Fruit fly (Drosophila melanogaster) whole organism, embryonic: Measurements from ENCODE around the gene klu.

Experiments used
- ATbp ChIP-seq: fragments of 200-800 bp; sonication (Bioruptor generic); optimal IDR thresholded peaks from 2 replicates; lab custom pipeline; 2017; ENCODE audit warnings: missing biosample characterization, mild to moderate bottlenecking, missing genetic modification characterization, missing genetic modification reagents
- Ada2b ChIP-seq: fragments of 200-800 bp; sonication (Bioruptor generic); IDR thresholded peaks from 2 replicates; pipeline ENCODE4 v1.3.6; 2022; ENCODE audit warnings: missing biosample characterization, missing genetic modification characterization
- Antp ChIP-seq: fragments of 200-800 bp; sonication (Bioruptor generic); optimal IDR thresholded peaks from 3 replicates; lab custom pipeline; 2016; ENCODE audit warnings: missing biosample characterization, missing genetic modification characterization
- CG10267 ChIP-seq: fragments of 200-800 bp; sonication (Bioruptor generic); optimal IDR thresholded peaks from 2 replicates; lab custom pipeline; 2018; ENCODE audit warnings: missing biosample characterization, mild to moderate bottlenecking, missing genetic modification characterization, moderate library complexity
- CG10959 ChIP-seq: fragments of 200-800 bp; sonication (Bioruptor generic); IDR thresholded peaks from 2 replicates; pipeline ENCODE4 v1.3.6; 2022; ENCODE audit warnings: missing biosample characterization, missing genetic modification characterization
- CG13287 ChIP-seq: fragments of 200-800 bp; sonication (Bioruptor generic); IDR thresholded peaks from 2 replicates; pipeline ENCODE4 v1.3.6; 2022; ENCODE audit warnings: missing biosample characterization, missing genetic modification characterization; ENCODE audit not compliant: partially characterized antibody
- CG14050 ChIP-seq: fragments of 200-800 bp; sonication (Bioruptor generic); IDR thresholded peaks from 3 replicates; pipeline ENCODE4 v1.3.6; 2022; ENCODE audit warnings: missing biosample characterization, missing genetic modification characterization
- CG15601 ChIP-seq: fragments of 200-800 bp; sonication (Bioruptor generic); optimal IDR thresholded peaks from 3 replicates; lab custom pipeline; 2019; ENCODE audit warnings: missing biosample characterization, mild to moderate bottlenecking, missing genetic modification characterization, moderate library complexity
- CG15696 ChIP-seq: fragments of 200-800 bp; sonication (Bioruptor generic); optimal IDR thresholded peaks from 2 replicates; lab custom pipeline; 2019; ENCODE audit warnings: missing biosample characterization, mild to moderate bottlenecking, missing genetic modification characterization, moderate library complexity
- CG18011 ChIP-seq: fragments of 200-800 bp; sonication (Bioruptor generic); optimal IDR thresholded peaks from 2 replicates; lab custom pipeline; 2017; ENCODE audit warnings: missing biosample characterization, missing genetic modification characterization, mild to moderate bottlenecking, moderate library complexity, missing genotype
- CG2889 ChIP-seq: fragments of 200-800 bp; sonication (Bioruptor generic); IDR thresholded peaks from 3 replicates; pipeline ENCODE4 v1.3.6; 2022; ENCODE audit warnings: missing biosample characterization, missing genetic modification characterization
- CG30403 ChIP-seq: fragments of 200-800 bp; sonication (Bioruptor generic); optimal IDR thresholded peaks from 3 replicates; lab custom pipeline; 2016; ENCODE audit warnings: missing biosample characterization, missing genetic modification characterization
- CG3726 ChIP-seq: fragments of 200-800 bp; sonication (Bioruptor generic); IDR thresholded peaks from 3 replicates; pipeline ENCODE4, ENCODE4 v1.3.6; 2022; ENCODE audit warnings: missing biosample characterization, missing genetic modification characterization
- CG4282 ChIP-seq: fragments of 200-800 bp; sonication (Bioruptor generic); optimal IDR thresholded peaks from 2 replicates; lab custom pipeline; 2016; ENCODE audit warnings: missing biosample characterization, missing genetic modification characterization
- CG7839 ChIP-seq: fragments of 200-800 bp; sonication (Bioruptor generic); optimal IDR thresholded peaks from 3 replicates; lab custom pipeline; 2018; ENCODE audit warnings: missing biosample characterization, mild to moderate bottlenecking, missing genetic modification characterization, moderate library complexity
- D19B ChIP-seq: fragments of 200-800 bp; sonication (Bioruptor generic); optimal IDR thresholded peaks from 2 replicates; lab custom pipeline; 2017; ENCODE audit warnings: missing biosample characterization, mild to moderate bottlenecking, missing genetic modification characterization
- Dfd ChIP-seq, 2 experiments: fragments of >200 bp; optimal IDR thresholded peaks; 2 replicates each; lab custom pipeline; 2017; ENCODE audit warnings: missing biosample characterization in 2 of 2, missing genetic modification characterization in 2 of 2
- Drgx ChIP-seq: fragments of 200-800 bp; sonication (Bioruptor generic); IDR thresholded peaks from 2 replicates; pipeline ENCODE4 v1.3.6; 2022; ENCODE audit warnings: missing biosample characterization, missing genetic modification characterization
- Fer1 ChIP-seq: fragments of 200-800 bp; sonication (Bioruptor generic); optimal IDR thresholded peaks from 2 replicates; lab custom pipeline; 2017; ENCODE audit warnings: missing biosample characterization, mild to moderate bottlenecking, missing genetic modification characterization
- HHEX ChIP-seq: fragments of 200-800 bp; sonication (Bioruptor generic); optimal IDR thresholded peaks from 3 replicates; lab custom pipeline; 2017; ENCODE audit warnings: missing biosample characterization, mild to moderate bottlenecking, missing genetic modification characterization, missing genetic modification reagents
- Med ChIP-seq: fragments of 200-800 bp; sonication (Bioruptor generic); peaks from one replicate; lab custom pipeline; 2016; ENCODE audit warnings: missing biosample characterization, missing genetic modification characterization, mild to moderate bottlenecking, inconsistent platforms, moderate library complexity
- Optix ChIP-seq: fragments of 200-800 bp; sonication (Bioruptor generic); IDR thresholded peaks from 3 replicates; pipeline ENCODE4 v1.3.6; 2022; ENCODE audit warnings: missing biosample characterization, missing genetic modification characterization
- Xrp1 ChIP-seq: fragments of 200-800 bp; sonication (Bioruptor generic); IDR thresholded peaks from 2 replicates; pipeline ENCODE4 v1.3.6; 2022; ENCODE audit warnings: missing biosample characterization, missing genetic modification characterization
- ara ChIP-seq: fragments of 200-800 bp; sonication (Bioruptor generic); IDR thresholded peaks from 2 replicates; pipeline ENCODE4 v1.3.6; 2022; ENCODE audit warnings: missing biosample characterization, missing genetic modification characterization
- caup ChIP-seq: fragments of 200-800 bp; sonication (Bioruptor generic); optimal IDR thresholded peaks from 3 replicates; lab custom pipeline; 2017; ENCODE audit warnings: missing biosample characterization, mild to moderate bottlenecking, missing genetic modification characterization, moderate library complexity; ENCODE audit not compliant: severe bottlenecking
- corto ChIP-seq: fragments of 200-800 bp; sonication (Bioruptor generic); optimal IDR thresholded peaks from 2 replicates; lab custom pipeline; 2016; ENCODE audit warnings: missing biosample characterization, mild to moderate bottlenecking, missing genetic modification characterization, moderate library complexity
- dm ChIP-seq: fragments of 200-800 bp; sonication (Bioruptor generic); optimal IDR thresholded peaks from 3 replicates; lab custom pipeline; 2016; ENCODE audit warnings: missing biosample characterization, missing genetic modification characterization
- dysf ChIP-seq: fragments of 200-800 bp; sonication (Bioruptor generic); IDR thresholded peaks from 3 replicates; pipeline ENCODE4 v1.3.6; 2022; ENCODE audit warnings: missing biosample characterization, missing genetic modification characterization
- fu2 ChIP-seq: fragments of 200-800 bp; sonication (Bioruptor generic); optimal IDR thresholded peaks from 2 replicates; lab custom pipeline; 2016; ENCODE audit warnings: missing biosample characterization, missing genetic modification characterization
- gem ChIP-seq: fragments of 200-800 bp; sonication (Bioruptor generic); optimal IDR thresholded peaks from 2 replicates; lab custom pipeline; 2019; ENCODE audit warnings: missing biosample characterization, mild to moderate bottlenecking, missing genetic modification characterization, moderate library complexity
- gro ChIP-seq: fragments of 200-800 bp; sonication (Bioruptor generic); optimal IDR thresholded peaks from 2 replicates; lab custom pipeline; 2016; ENCODE audit warnings: missing biosample characterization, missing genetic modification characterization
- ind ChIP-seq: fragments of 200-800 bp; sonication (Bioruptor generic); optimal IDR thresholded peaks from 3 replicates; lab custom pipeline; 2016; ENCODE audit warnings: missing biosample characterization, missing genetic modification characterization
- lbe ChIP-seq: fragments of 200-800 bp; sonication (Bioruptor generic); optimal IDR thresholded peaks from 2 replicates; lab custom pipeline; 2016; ENCODE audit warnings: missing biosample characterization, mild to moderate bottlenecking, missing genetic modification characterization
- lola ChIP-seq, 3 experiments: fragments of >200 bp in 2 of 3; fragments of 200-800 bp in 1 of 3; sonication (Bioruptor generic) in 1 of 3; optimal IDR thresholded peaks; 2 replicates each; lab custom pipeline; 2017 to 2019; ENCODE audit warnings: missing biosample characterization in 3 of 3, missing genetic modification characterization in 3 of 3, mild to moderate bottlenecking in 1 of 3, moderate library complexity in 1 of 3
- nom ChIP-seq: fragments of 200-800 bp; sonication (Bioruptor generic); optimal IDR thresholded peaks from 2 replicates; lab custom pipeline; 2017; ENCODE audit warnings: missing biosample characterization, missing genetic modification characterization, mild to moderate bottlenecking, moderate library complexity, missing genetic modification reagents
- row ChIP-seq: fragments of 200-800 bp; sonication (Bioruptor generic); IDR thresholded peaks from 3 replicates; pipeline ENCODE4 v1.3.6; 2022; ENCODE audit warnings: missing biosample characterization, missing genetic modification characterization
- sens ChIP-seq: fragments of 200-800 bp; sonication (Bioruptor generic); peaks from one replicate; lab custom pipeline; 2016; ENCODE audit warnings: missing biosample characterization, missing genetic modification characterization
- stwl ChIP-seq: fragments of 200-800 bp; sonication (Bioruptor generic); optimal IDR thresholded peaks from 3 replicates; lab custom pipeline; 2018; ENCODE audit warnings: missing biosample characterization, mild to moderate bottlenecking, missing genetic modification characterization, moderate library complexity
- tup ChIP-seq: fragments of 200-800 bp; sonication (Bioruptor generic); optimal IDR thresholded peaks from 2 replicates; lab custom pipeline; 2016; ENCODE audit warnings: missing biosample characterization, mild to moderate bottlenecking, missing genetic modification characterization, moderate library complexity
- vfl ChIP-seq: fragments of 200-800 bp; sonication (Bioruptor generic); optimal IDR thresholded peaks from 2 replicates; lab custom pipeline; 2016; ENCODE audit warnings: missing biosample characterization, missing genetic modification characterization
- wor ChIP-seq: fragments of 200-800 bp; sonication (Bioruptor generic); IDR thresholded peaks from 2 replicates; pipeline ENCODE4 v1.3.6; 2022; ENCODE audit warnings: missing biosample characterization, missing genetic modification characterization
- yki ChIP-seq: fragments of >200 bp; optimal IDR thresholded peaks from 3 replicates; lab custom pipeline; 2018
- zf30C ChIP-seq: fragments of 200-800 bp; sonication (Bioruptor generic); optimal IDR thresholded peaks from 3 replicates; lab custom pipeline; 2018; ENCODE audit warnings: missing biosample characterization, mild to moderate bottlenecking, missing genetic modification characterization

klu gene

dm6 chr3L:10946717-10947280, 62.2 kb downstream of the klu start:
- no peak for TF ChIP-seq CG15601
- TF ChIP-seq CG3726 (GFP tag; lab: Robert Waterston, UW), result no peak
- peak; percentile 20 for TF ChIP-seq Med (GFP tag; lab: Kevin White, UChicago)
- peak; percentile 11; the same call in 1 of the 2 replicates for TF ChIP-seq Drgx (GFP tag; lab: Robert Waterston, UW)
- no peak for TF ChIP-seq dysf
- TF ChIP-seq CG13287 (GFP tag; lab: Robert Waterston, UW), result no peak
- no peak for TF ChIP-seq wor
- TF ChIP-seq gem (tag; lab: Kevin White, UChicago), result peak; percentile 3
- TF ChIP-seq CG18011 (GFP tag; lab: Kevin White, UChicago), result no peak
- no peak for TF ChIP-seq ara

DNA sequence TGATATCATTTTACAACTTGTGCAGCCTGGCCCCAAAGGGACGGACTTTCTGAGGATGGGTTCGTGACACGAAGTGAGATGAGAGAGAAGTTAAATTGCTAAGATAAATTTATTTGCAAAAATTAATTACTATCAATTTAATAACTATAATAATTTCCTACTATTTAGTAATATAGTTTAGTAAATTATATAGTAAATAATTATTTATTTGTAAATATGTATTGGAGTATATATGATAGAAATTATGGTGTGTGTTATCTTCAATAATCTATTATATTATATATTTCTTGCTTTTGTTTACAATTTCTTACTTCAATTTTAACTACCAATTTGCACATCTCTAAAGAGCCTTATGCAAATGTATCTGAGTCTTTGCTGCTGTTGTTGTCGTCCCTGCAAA, 66.4 kb downstream of the klu start:
- TF ChIP-seq caup (GFP tag; lab: Kevin White, UChicago) (no peak), CG7839 (no peak), Optix (GFP tag; lab: Robert Waterston, UW) (no peak), fu2 (no peak)

DNA sequence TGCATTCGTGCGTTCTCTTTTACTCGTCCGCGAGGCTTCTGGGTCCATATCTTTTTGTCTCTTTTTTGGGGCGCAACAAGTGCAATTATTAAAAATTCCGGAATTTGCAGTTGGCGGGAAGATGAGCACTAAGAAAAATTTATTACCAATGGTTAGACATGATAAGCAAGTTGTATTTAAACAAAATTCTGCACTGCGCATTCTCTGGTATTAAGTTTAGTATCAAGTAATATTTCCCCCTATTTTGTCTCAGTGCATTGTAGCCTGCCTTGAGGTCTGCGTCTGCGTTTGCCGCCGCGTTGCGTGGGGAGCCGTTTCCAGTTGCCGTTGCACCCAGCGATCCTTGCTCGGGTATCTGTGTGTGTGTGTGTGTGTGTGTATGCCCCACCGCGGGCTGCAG, 68.7 kb downstream of the klu start:
- TF ChIP-seq sens (GFP tag; lab: Kevin White, UChicago) (peak; percentile 36), nom (GFP tag; lab: Kevin White, UChicago) (peak; percentile 77), Drgx (GFP tag; lab: Robert Waterston, UW) (0 out of 2 replicates have a peak, but pooled peaks have one; percentile 18), CG2889 (no peak), lbe (GFP tag; lab: Kevin White, UChicago) (peak; percentile 42), stwl (no peak), ATbp (no peak), Dfd (GFP tag; optimal IDR thresholded peaks at IDR 0.05; lab: Kevin White, UChicago) (peak in 1 of 2 experiments; percentile 60), corto (GFP tag; lab: Kevin White, UChicago) (peak; percentile 30)

dm6 chr3L:10938108-10938507, 70.9 kb downstream of the klu start:
- TF ChIP-seq Drgx (GFP tag; lab: Robert Waterston, UW) (peak; percentile 42; the same call in 1 of the 2 replicates), CG14050 (no peak)

dm6 chr3L:10934983-10935539, 73.9 kb downstream of the klu start:
- TF ChIP-seq row (GFP tag; lab: Robert Waterston, UW) (peak; percentile 27; the same call in 1 of the 3 replicates), D19B (peak; percentile 22), CG10959 (no peak), CG10267 (no peak), nom (GFP tag; lab: Kevin White, UChicago) (peak; percentile 34), Xrp1 (0 out of 2 replicates have a peak, but pooled peaks have one; percentile 14)
- TF ChIP-seq, all 482 proteins: peak for 4

DNA sequence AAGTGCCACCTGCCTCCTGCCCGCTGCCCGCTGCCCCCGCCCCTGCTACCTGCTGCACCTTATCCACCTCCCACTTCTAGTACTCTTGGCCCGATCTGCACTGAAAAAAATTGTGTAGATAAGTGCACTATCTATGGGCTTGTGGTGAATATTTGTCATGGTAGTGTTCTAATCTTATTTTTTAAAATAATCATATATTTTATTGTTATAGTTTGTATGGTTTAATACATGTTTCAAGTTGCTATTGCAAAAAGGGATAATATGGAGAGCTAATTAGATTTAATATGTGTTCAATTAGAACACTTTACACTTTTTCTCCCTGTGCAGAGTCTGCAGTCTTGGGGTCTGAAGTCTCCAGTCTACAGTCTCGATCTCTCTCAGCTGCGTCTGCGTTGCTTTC, 77.6 kb downstream of the klu start:
- TF ChIP-seq tup (GFP tag; lab: Kevin White, UChicago), result no peak
- no peak for TF ChIP-seq dm (GFP tag; lab: Kevin White, UChicago)
- peak in 1 of 3 experiments; percentile 54 for TF ChIP-seq lola (GFP tag; optimal IDR thresholded peaks at IDR 0.05; lab: Kevin White, UChicago)
- peak; percentile 31 for TF ChIP-seq CG30403 (GFP tag; lab: Kevin White, UChicago)
- no peak for TF ChIP-seq Fer1 (GFP tag; lab: Kevin White, UChicago)
- no peak for TF ChIP-seq CG4282 (GFP tag; lab: Kevin White, UChicago)
- TF ChIP-seq HHEX (GFP tag; lab: Kevin White, UChicago), result peak; percentile 13
- no peak for TF ChIP-seq yki
- TF ChIP-seq ind (GFP tag; lab: Kevin White, UChicago), result peak; percentile 12
- no peak for TF ChIP-seq Antp (GFP tag; lab: Kevin White, UChicago)
- no peak for TF ChIP-seq zf30C (GFP tag; lab: Kevin White, UChicago)
- no peak for TF ChIP-seq CG15696 (tag; lab: Kevin White, UChicago)
- no peak for TF ChIP-seq vfl
- peak; percentile 22 for TF ChIP-seq ATbp
- TF ChIP-seq Ada2b (GFP tag; lab: Robert Waterston, UW), result no peak
- TF ChIP-seq gro (GFP tag; lab: Kevin White, UChicago), result no peak
